Worm (Caenorhabditis elegans): ENCODE results near the gene such-1.

DNA sequence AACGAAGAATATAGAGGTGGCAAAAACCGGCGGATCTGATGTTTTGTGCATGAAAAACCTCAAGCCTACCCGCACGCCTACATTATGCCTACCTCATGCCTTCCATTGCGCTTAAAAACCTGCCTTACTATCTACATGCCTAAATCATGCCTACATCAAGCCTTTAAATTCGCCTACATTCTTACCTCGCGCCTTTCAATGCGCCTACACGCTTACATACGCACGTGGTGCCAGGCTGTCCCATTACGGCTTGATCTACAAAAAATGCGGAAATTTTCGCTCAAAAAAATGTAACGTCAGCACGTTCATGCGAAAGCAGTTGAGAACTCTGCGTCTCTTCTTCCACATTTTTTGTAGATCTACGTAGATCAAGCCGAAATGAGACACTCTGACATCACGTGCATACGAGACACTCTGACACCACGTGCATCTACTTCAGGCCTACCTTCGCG is 39.4 kb downstream of the such-1 start, which contains the start of gene fbxa-220:
- TF ChIP-seq tbx-2 (tag; optimal IDR thresholded peaks at IDR 0.05) (no peak), ama-1 (optimal IDR thresholded peaks at IDR 0.05) (no peak), elt-2 (tag; optimal IDR thresholded peaks at IDR 0.05) (no peak), pha-4 (tag; optimal IDR thresholded peaks at IDR 0.05) (no peak), F13H6.1 (tag; optimal IDR thresholded peaks at IDR 0.05) (no peak), hlh-8 (tag; optimal IDR thresholded peaks at IDR 0.05) (no peak), ceh-14 (tag; optimal IDR thresholded peaks at IDR 0.05) (no peak), pqm-1 (tag; optimal IDR thresholded peaks at IDR 0.05) (no peak)

Measured in whole organism, late embryonic.